Worm (Caenorhabditis elegans) whole organism, early embryonic: ENCODE data around the gene C04C3.7.
"Not testable (repeated sequence)": the region's sequence is repeated elsewhere in the genome, so short reads cannot be mapped to it uniquely, and the experiment has no call there.

Experiments
- B0310.2 ChIP-seq: sonication (generic microtip); optimal IDR thresholded peaks from 2 replicates; lab custom pipeline; 2016; ENCODE audit warnings: mild to moderate bottlenecking, missing genetic modification characterization, missing compliant biosample characterization
- F13C5.2 ChIP-seq: sonication (generic microtip); optimal IDR thresholded peaks from 2 replicates; lab custom pipeline; 2017; ENCODE audit warnings: mild to moderate bottlenecking, missing genetic modification characterization, inconsistent platforms, missing compliant biosample characterization
- aly-1 ChIP-seq: sonication (generic microtip); optimal IDR thresholded peaks from 2 replicates; lab custom pipeline; 2016; ENCODE audit warnings: missing genetic modification characterization, missing compliant biosample characterization
- ama-1 ChIP-seq: fragments of 150-350 bp; optimal IDR thresholded peaks from 2 replicates; lab custom pipeline; 2014
- ceh-13 ChIP-seq: fragments of 200-800 bp; sonication (Bioruptor generic); optimal IDR thresholded peaks from 2 replicates; lab custom pipeline; 2018; ENCODE audit warnings: mild to moderate bottlenecking, missing genetic modification characterization, missing compliant biosample characterization
- ceh-36 ChIP-seq: sonication (generic microtip); optimal IDR thresholded peaks from 2 replicates; lab custom pipeline; 2016; ENCODE audit warnings: missing genetic modification characterization, inconsistent platforms, missing compliant biosample characterization
- ets-7 ChIP-seq: sonication (generic microtip); optimal IDR thresholded peaks from 2 replicates; lab custom pipeline; 2016; ENCODE audit warnings: missing genotype, missing genetic modification characterization, missing compliant biosample characterization
- flt-1 ChIP-seq: fragments of 200-800 bp; sonication (Bioruptor generic); IDR thresholded peaks from 2 replicates; pipeline ENCODE4 v1.3.6; 2022; ENCODE audit warnings: missing genetic modification characterization, missing compliant biosample characterization
- hmbx-1 ChIP-seq: sonication (generic microtip); optimal IDR thresholded peaks from 2 replicates; lab custom pipeline; 2016; ENCODE audit warnings: mild to moderate bottlenecking, missing genetic modification characterization, missing compliant biosample characterization
- hmg-4 ChIP-seq: fragments of 200-800 bp; sonication (Bioruptor generic); optimal IDR thresholded peaks from 2 replicates; lab custom pipeline; 2018; ENCODE audit warnings: mild to moderate bottlenecking, missing genetic modification characterization, missing compliant biosample characterization
- hnd-1 ChIP-seq: sonication (generic microtip); optimal IDR thresholded peaks from 2 replicates; lab custom pipeline; 2016; ENCODE audit warnings: missing genetic modification characterization, missing compliant biosample characterization
- pes-1 ChIP-seq: fragments of 200-800 bp; sonication (Bioruptor generic); IDR thresholded peaks from 2 replicates; pipeline ENCODE4 v1.3.6; 2022; ENCODE audit warnings: missing genetic modification reagents, missing genetic modification characterization, missing compliant biosample characterization
- scrt-1 ChIP-seq: fragments of 200-800 bp; sonication (Bioruptor generic); IDR thresholded peaks from 2 replicates; pipeline ENCODE4 v1.3.6; 2022; ENCODE audit warnings: missing genetic modification characterization, missing compliant biosample characterization
- sea-1 ChIP-seq: fragments of 200-800 bp; sonication (Bioruptor generic); conservative IDR thresholded peaks from 2 replicates; pipeline ENCODE4 v1.3.6; 2022; ENCODE audit warnings: missing genetic modification characterization, missing compliant biosample characterization
- tbx-11 ChIP-seq: fragments of 200-800 bp; sonication (Bioruptor generic); IDR thresholded peaks from 2 replicates; pipeline ENCODE4 v1.3.6; 2022; ENCODE audit warnings: missing genetic modification characterization, missing compliant biosample characterization
- tbx-37 ChIP-seq: fragments of 200-800 bp; sonication (Bioruptor generic); conservative IDR thresholded peaks from 2 replicates; pipeline ENCODE4 v1.3.6; 2022; ENCODE audit warnings: missing genetic modification reagents, missing genetic modification characterization, missing compliant biosample characterization
- tra-4 ChIP-seq: sonication (generic microtip); optimal IDR thresholded peaks from 2 replicates; lab custom pipeline; 2017; ENCODE audit warnings: missing genetic modification characterization, missing compliant biosample characterization

Gene C04C3.7

ce11 chrIV:3389999-3390398, 43.3 kb downstream of the C04C3.7 start, which contains the start of gene B0546.5:
Gene B0546.5 (minus strand): TSS chrIV:3390099.
- TF ChIP-seq B0310.2 (tag; lab: Kevin White, UChicago); hmg-4 (GFP tag; lab: Kevin White, UChicago); pes-1 (GFP tag; lab: Robert Waterston, UW): not testable (repeated sequence)

- TF ChIP-seq tbx-37 (GFP tag; lab: Robert Waterston, UW) (no peak), tra-4 (tag; lab: Kevin White, UChicago) (no peak), ceh-13 (no peak), hmbx-1 (tag; lab: Kevin White, UChicago) (no peak), ceh-36 (tag; lab: Kevin White, UChicago) (no peak), aly-1 (tag; lab: Kevin White, UChicago) (no peak), flt-1 (GFP tag; lab: Robert Waterston, UW) (no peak), hnd-1 (tag; lab: Kevin White, UChicago) (no peak), pes-1 (GFP tag; lab: Robert Waterston, UW) (no peak), hmg-4 (GFP tag; lab: Kevin White, UChicago) (no peak), F13C5.2 (tag; lab: Kevin White, UChicago) (no peak), tbx-11 (GFP tag; lab: Robert Waterston, UW) (no peak), sea-1 (GFP tag; lab: Robert Waterston, UW) (no peak), scrt-1 (GFP tag; lab: Robert Waterston, UW) (no peak), ama-1 (lab: Kevin White, UChicago) (no peak), ets-7 (tag; lab: Kevin White, UChicago) (no peak), B0310.2 (tag; lab: Kevin White, UChicago) (no peak)
Measured at ce11 chrIV:3386504-3387290, 46.6 kb downstream of the C04C3.7 start.

- TF ChIP-seq tra-4 (tag; lab: Kevin White, UChicago) = no peak
- no peak for TF ChIP-seq hmg-4 (GFP tag; lab: Kevin White, UChicago)
- no peak for TF ChIP-seq B0310.2 (tag; lab: Kevin White, UChicago)
Measured at ce11 chrIV:3385337-3386215, 47.7 kb downstream of the C04C3.7 start, which contains the start of gene mai-2. Gene mai-2 (plus strand): TSS chrIV:3385910.

ce11 chrIV:3384593-3384992, 48.7 kb downstream of the C04C3.7 start:
- TF ChIP-seq tra-4 (tag; lab: Kevin White, UChicago) = no peak
- TF ChIP-seq hmg-4 (GFP tag; lab: Kevin White, UChicago) = peak; percentile 19

ce11 chrIV:3384047-3384446, 49.2 kb downstream of the C04C3.7 start, which contains the start of gene B0546.4:
Gene B0546.4 (minus strand): TSS chrIV:3384147.
- TF ChIP-seq ets-7 (tag; lab: Kevin White, UChicago) (no peak), pes-1 (GFP tag; lab: Robert Waterston, UW) (no peak), F13C5.2 (tag; lab: Kevin White, UChicago) (no peak), hnd-1 (tag; lab: Kevin White, UChicago) (no peak), sea-1 (GFP tag; lab: Robert Waterston, UW) (no peak), tbx-11 (GFP tag; lab: Robert Waterston, UW) (no peak), B0310.2 (tag; lab: Kevin White, UChicago) (no peak), tbx-37 (GFP tag; lab: Robert Waterston, UW) (no peak)

- TF ChIP-seq tbx-11 (GFP tag; lab: Robert Waterston, UW) = no peak
- TF ChIP-seq ceh-36 (tag; lab: Kevin White, UChicago) = no peak
- TF ChIP-seq ceh-13 = no peak
- TF ChIP-seq hnd-1 (tag; lab: Kevin White, UChicago) = no peak
- no peak for TF ChIP-seq flt-1 (GFP tag; lab: Robert Waterston, UW)
- no peak for TF ChIP-seq scrt-1 (GFP tag; lab: Robert Waterston, UW)
- no peak for TF ChIP-seq aly-1 (tag; lab: Kevin White, UChicago)
- no peak for TF ChIP-seq hmbx-1 (tag; lab: Kevin White, UChicago)
- TF ChIP-seq tra-4 (tag; lab: Kevin White, UChicago) = no peak
- no peak for TF ChIP-seq hmg-4 (GFP tag; lab: Kevin White, UChicago)
- no peak for TF ChIP-seq pes-1 (GFP tag; lab: Robert Waterston, UW)
- no peak for TF ChIP-seq sea-1 (GFP tag; lab: Robert Waterston, UW)
- no peak for TF ChIP-seq ets-7 (tag; lab: Kevin White, UChicago)
- TF ChIP-seq B0310.2 (tag; lab: Kevin White, UChicago) = no peak
- no peak for TF ChIP-seq ama-1 (lab: Kevin White, UChicago)
- no peak for TF ChIP-seq tbx-37 (GFP tag; lab: Robert Waterston, UW)
Measured at ce11 chrIV:3383203-3383602, 50.1 kb downstream of the C04C3.7 start.

ce11 chrIV:3382338-3382907, 50.9 kb downstream of the C04C3.7 start, which contains the start of gene B0546.3:
Gene B0546.3 (minus strand): TSS chrIV:3382841.
- TF ChIP-seq hmg-4 (GFP tag; lab: Kevin White, UChicago) = no peak
- no peak for TF ChIP-seq sea-1 (GFP tag; lab: Robert Waterston, UW)
- TF ChIP-seq ceh-13 = no peak
- TF ChIP-seq tra-4 (tag; lab: Kevin White, UChicago) = no peak
- TF ChIP-seq tbx-37 (GFP tag; lab: Robert Waterston, UW) = no peak
- no peak for TF ChIP-seq ets-7 (tag; lab: Kevin White, UChicago)
- no peak for TF ChIP-seq B0310.2 (tag; lab: Kevin White, UChicago)
